Fruit fly (Drosophila melanogaster) whole organism, adult: ENCODE results near the gene cu.

Experiments
- CG11617 ChIP-seq: fragments of 200-800 bp; sonication (Bioruptor generic); optimal IDR thresholded peaks from 2 replicates; lab custom pipeline; 2017; ENCODE audit warnings: mild to moderate bottlenecking, missing biosample characterization, missing genetic modification reagents, missing genetic modification characterization
- CG12768 ChIP-seq: fragments of 200-800 bp; sonication (Bioruptor generic); optimal IDR thresholded peaks from 2 replicates; lab custom pipeline; 2017; ENCODE audit warnings: missing biosample characterization, missing genetic modification characterization, mild to moderate bottlenecking, moderate library complexity, missing genetic modification reagents

DNA sequence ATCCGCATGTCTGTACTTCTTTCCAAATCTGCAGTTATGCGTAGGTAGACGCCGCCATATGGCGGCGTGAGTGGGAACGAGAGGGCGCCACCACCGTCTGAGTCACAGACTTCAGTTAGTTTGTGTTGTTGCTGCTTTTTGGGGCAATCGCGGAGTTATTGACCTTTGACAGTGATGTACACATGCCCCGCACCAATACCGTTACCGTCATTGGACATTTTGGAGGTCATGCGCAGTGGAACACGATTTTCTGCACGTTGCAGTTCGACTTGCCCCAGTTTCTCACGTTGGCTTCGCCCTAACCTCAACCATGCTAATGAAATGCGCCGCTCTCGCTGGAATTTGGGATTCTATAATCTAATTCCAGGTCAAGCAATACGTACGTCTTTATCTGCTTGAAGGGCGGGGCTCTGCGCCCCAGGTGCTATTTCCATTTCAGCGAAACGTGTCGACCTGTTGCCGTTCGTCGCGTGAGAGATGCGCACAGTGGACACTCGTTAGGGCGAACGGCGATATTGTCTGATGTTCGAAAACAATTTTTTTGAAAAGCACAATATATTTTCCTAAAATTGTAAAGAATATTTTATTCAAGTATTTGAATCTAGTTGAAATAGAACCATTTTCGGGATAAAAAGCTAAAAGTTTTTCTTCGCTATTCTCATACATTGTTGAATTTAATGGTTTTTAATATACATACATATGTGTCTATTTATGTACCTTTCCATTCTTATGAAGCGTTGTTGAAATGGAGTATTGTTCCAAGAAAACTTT is 14.1 kb downstream of the cu start:
- TF ChIP-seq CG12768 (GFP tag; lab: Kevin White, UChicago) (peak; percentile 68), CG11617 (GFP tag; lab: Kevin White, UChicago) (peak; percentile 69)
